Fruit fly (Drosophila melanogaster) whole organism, larva: ENCODE measurements around the gene CG14883.

Experiments used
- noc ChIP-seq: fragments of 200-800 bp; sonication (Bioruptor generic); optimal IDR thresholded peaks from 3 replicates; lab custom pipeline; 2019; ENCODE audit warnings: missing biosample characterization, mild to moderate bottlenecking, missing genetic modification characterization, moderate library complexity

CG14883 gene

DNA sequence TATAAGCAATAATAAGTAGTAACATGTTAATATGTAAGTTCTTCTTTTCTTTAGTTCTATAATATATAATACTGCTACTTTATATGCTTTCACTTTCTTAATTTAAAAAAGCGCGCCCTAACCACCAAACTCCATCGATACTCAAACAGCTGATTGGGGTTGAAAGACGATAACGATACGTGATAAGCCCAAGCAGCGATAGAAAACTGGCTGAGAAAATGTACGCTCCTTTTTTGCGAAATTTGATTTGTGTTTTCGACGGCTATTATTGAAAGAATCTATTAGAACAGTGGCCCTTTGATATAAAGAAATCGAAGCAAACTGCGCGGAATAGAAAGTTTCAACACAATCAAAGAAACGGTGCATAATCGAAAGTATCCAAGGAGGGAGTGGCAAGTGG is at the start of gene CG14883:
Gene CG14883 (plus strand): TSS at position 178 of the 400 bp plus-strand sequence.
- no peak for TF ChIP-seq noc

DNA sequence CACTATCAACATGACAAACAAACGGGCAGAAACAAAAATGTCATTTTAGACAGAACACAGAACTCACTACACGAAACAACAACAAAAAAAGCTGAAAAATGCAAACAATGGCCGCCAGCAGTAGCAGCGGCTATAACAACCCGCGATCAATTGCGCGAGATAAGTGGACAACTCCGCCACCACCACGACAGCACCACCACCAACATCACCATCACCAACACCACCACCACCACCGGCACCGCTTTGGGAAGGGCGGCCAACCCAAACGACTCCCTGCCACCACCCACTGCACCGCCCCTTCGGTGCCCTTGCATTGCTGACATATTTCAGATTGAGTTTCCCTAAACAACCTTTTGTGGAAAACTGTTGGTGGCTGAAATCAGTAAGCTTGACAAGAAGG is 49.2 kb upstream of the CG14883 start:
- no peak for TF ChIP-seq noc

- TF ChIP-seq noc = no peak
Observed at dm6 chr3R:16408434-16408833, 47.4 kb upstream of the CG14883 start.

DNA sequence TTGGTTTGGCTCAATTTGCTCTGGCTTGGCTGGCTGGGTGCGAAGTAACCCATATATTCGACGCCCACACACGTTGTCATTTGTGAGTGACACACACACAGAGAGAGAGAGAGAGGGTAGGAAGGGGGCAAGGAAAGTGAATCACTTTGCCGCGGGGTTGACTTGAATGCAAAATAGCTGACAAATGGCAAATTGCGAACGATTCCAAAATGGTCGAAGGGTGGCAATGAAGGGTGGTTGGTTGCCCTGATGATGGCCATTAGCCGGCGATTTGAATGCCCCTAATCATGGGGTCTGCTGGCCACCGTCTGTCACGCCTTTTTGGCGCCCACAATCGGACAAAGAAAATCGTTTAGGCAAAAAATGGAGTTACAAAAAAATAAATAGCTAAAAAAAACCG is 45.1 kb upstream of the CG14883 start:
- no peak for TF ChIP-seq noc

dm6 chr3R:16413734-16414133 is 42.1 kb upstream of the CG14883 start:
- TF ChIP-seq noc = no peak

- TF ChIP-seq noc = no peak
Observed at dm6 chr3R:16416508-16416907, 39.3 kb upstream of the CG14883 start.

dm6 chr3R:16423323-16423722 is 32.5 kb upstream of the CG14883 start:
- TF ChIP-seq noc = no peak

DNA sequence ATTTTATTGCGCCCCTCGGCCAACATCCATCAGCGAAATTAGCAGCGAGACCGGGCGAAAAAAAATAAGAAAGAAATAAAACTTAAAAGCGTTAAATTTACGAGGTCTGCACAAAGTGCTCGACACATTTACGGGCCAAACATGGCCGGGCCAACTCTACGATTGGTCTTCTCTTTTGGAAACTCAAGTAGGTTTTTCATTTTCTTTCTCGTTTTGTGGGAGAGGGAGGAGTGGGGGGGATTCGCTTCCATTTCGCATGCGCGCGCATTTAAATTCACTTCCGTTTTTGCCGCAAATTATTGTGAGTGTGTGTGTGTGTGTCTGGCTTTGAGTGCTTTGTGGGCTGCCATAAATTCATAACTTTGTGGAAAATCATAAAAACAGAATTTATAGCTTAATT is 28.3 kb upstream of the CG14883 start:
- TF ChIP-seq noc = no peak

- TF ChIP-seq noc = no peak
Observed at dm6 chr3R:16430381-16430780, 25.5 kb upstream of the CG14883 start, which contains the start of gene CG31279. CG31279 (plus strand) TSS chr3R:16430681.

DNA sequence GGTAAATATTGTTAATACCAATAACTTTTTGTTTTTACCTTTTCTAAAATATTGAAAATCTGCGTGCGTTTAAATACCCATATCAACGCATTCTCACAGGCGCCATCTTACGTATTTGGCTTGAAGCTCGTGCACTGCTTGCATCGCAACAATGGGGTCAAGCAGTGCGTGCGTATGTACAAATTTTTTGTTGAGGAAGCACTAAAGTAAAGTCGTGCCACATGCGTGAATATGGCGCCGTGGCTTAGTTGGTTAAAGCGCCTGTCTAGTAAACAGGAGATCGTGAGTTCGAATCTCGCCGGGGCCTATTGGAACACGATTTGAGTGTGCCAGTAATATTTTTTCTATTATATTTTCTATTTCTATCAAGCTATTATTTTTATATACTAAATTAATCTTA is 24.1 kb upstream of the CG14883 start:
- TF ChIP-seq noc = no peak

DNA sequence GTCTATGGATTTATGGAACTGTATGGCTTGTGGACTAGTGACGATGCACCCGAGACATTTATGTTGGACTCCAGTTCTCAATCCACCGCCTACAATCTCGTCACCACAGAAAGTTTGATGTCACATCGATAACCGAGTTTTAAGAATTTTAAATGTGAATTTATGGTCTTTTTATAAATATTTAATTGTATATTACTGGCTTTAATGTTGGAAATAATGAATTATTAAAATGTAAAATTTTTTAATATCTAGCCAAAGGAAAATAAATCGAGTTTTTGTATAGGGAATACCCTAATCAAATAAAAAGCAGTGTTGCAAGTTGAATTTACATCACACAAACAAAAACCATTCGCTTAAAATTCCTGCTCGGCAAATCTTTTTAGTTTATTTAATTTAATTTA is 23.2 kb upstream of the CG14883 start, which contains the start of gene Fntb:
Gene Fntb (plus strand): TSS at position 334 of the 401 bp plus-strand sequence.
- peak; percentile 85 for TF ChIP-seq noc

dm6 chr3R:16434599-16434998 is 21.3 kb upstream of the CG14883 start, which contains the start of gene CG14881:
CG14881 (plus strand) TSS chr3R:16434899.
- TF ChIP-seq noc = no peak

- no peak for TF ChIP-seq noc
Observed at dm6 chr3R:16436374-16437037, 19.3 kb upstream of the CG14883 start, which contains the start of gene mRpS33. mRpS33 (minus strand) TSS chr3R:16436597.

DNA sequence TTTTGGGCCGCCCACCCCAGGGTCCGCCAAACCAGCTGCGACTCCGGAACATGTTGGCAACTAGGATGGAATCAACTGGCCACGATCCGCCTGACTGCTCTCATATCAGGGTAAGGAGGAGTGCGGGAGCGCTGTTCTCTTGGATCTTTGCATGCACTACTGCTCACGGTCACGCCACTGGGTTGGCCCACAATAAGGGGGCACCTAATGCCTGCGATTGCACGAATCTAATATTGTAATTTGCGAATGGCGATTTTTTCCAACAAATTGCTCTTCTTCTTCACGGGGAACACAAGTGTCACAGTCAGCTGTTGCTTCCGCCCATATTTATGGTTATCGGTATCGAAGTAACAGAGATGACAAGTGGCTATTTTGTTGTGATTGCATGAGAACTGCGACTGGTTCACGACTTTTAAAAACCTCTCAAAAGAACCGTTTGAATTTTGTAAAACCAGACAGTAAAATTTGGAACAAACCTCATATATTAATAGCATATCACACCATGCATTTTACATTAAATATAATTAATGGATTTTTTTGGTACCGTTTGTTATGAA is 14.4 kb upstream of the CG14883 start, which contains the start of gene ema:
Gene ema (minus strand): TSS at position 295 of the 557 bp plus-strand sequence.
- TF ChIP-seq noc = no peak

- peak; percentile 86 for TF ChIP-seq noc
Observed at dm6 chr3R:16442937-16443336, 12.9 kb upstream of the CG14883 start, which contains the start of the genes Ttc1 and CG14882. Ttc1 (minus strand) TSS chr3R:16443007. CG14882 (plus strand) TSS chr3R:16443207.

DNA sequence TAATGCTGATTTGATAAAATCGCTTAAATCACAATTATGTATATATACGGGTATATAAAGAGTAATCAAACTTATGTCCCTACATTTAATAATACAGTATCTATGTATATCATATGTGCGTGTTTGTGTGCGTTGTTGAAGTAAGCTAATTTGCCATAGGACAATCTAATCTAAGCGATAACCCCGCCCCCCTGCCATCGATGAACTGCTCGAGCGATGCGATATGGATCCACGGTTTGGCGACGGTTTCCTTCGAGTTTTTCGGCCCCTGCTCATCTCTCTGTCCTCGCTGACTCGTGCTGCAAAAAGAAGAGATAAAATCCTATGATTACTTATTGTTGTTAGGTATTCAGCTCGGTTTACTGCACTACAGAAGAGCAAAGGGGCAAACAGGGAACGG is 9.0 kb upstream of the CG14883 start:
- peak; percentile 7 for TF ChIP-seq noc

DNA sequence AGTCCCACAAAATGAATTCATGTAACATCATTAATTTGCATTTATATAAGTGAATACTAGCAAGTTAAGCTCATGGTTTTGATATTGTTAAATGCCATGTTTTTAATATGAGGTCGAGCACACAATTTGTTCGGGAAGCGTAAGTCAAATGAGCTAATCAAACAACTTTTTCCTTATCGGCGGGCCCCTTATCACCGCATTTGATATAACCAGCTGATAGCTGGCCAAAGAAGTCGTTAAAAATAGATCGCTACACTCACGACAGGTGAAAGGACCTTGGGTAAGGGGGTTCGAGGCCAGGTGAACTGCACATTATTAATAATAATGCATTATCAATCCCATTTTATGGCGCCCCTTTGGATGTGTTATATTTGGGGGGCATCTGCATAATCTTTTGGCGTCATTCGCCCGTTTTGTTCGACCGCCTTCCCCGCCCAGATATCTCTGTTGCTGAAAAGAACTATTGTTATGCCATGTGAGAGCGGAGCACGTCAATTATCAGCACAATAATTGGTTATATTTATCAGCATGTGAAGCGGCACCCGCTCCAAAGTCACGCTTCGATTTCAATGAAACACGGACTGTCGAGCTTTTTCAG is 8.3 kb upstream of the CG14883 start:
- TF ChIP-seq noc = no peak
